Fruit fly (Drosophila melanogaster): ENCODE results near the gene CG11839.

The CG11839 gene

dm6 chr3R:25112466-25112939 lies 42.8 kb downstream of the CG11839 start, which contains the start of gene Nepl16:
TSS of gene Nepl16 (minus strand) at chr3R:25112516.
- no peak for TF ChIP-seq CG4496 (GFP tag; IDR thresholded peaks at IDR 0.05)
- TF ChIP-seq CG32121 (GFP tag; IDR thresholded peaks at IDR 0.05): no peak
- no peak for TF ChIP-seq CG13204 (GFP tag; optimal IDR thresholded peaks at IDR 0.05)
- no peak for TF ChIP-seq CG15710 (tag; optimal IDR thresholded peaks at IDR 0.05)
- no peak for TF ChIP-seq fd96Ca (GFP tag; IDR thresholded peaks at IDR 0.05)
- TF ChIP-seq D1 (tag; optimal IDR thresholded peaks at IDR 0.05): no peak
- no peak for TF ChIP-seq Snoo (tag; optimal IDR thresholded peaks at IDR 0.05)
- TF ChIP-seq CG17806 (tag; optimal IDR thresholded peaks at IDR 0.05): no peak
- no peak for TF ChIP-seq EcR (GFP tag; optimal IDR thresholded peaks at IDR 0.05)
- no peak for TF ChIP-seq CG8159 (tag; optimal IDR thresholded peaks at IDR 0.05)
- TF ChIP-seq CG12605 (GFP tag; IDR thresholded peaks at IDR 0.05): no peak
- TF ChIP-seq CG14655 (GFP tag; optimal IDR thresholded peaks at IDR 0.05): no peak
- no peak for TF ChIP-seq Pif1A (GFP tag; optimal IDR thresholded peaks at IDR 0.05)
- no peak for TF ChIP-seq Ets98B (GFP tag; IDR thresholded peaks at IDR 0.05)
